Fruit fly (Drosophila melanogaster) whole organism, embryonic: Measurements from ENCODE around the gene Tsen34.

ENCODE experiments used
- CG15073 ChIP-seq: fragments of 200-800 bp; sonication (Bioruptor generic); optimal IDR thresholded peaks from 2 replicates; lab custom pipeline; 2016; ENCODE audit warnings: missing biosample characterization, missing genetic modification characterization
- CG31388 ChIP-seq: fragments of 200-800 bp; sonication (Bioruptor generic); optimal IDR thresholded peaks from 2 replicates; lab custom pipeline; 2016; ENCODE audit warnings: missing biosample characterization, missing genetic modification characterization
- CG4707 ChIP-seq: fragments of 200-800 bp; sonication (Bioruptor generic); optimal IDR thresholded peaks from 2 replicates; lab custom pipeline; 2018; ENCODE audit warnings: missing biosample characterization, mild to moderate bottlenecking, missing genetic modification characterization, moderate library complexity
- CG8765 ChIP-seq: fragments of 200-800 bp; sonication (Bioruptor generic); IDR thresholded peaks from 2 replicates; pipeline ENCODE4 v1.3.6; 2022; ENCODE audit warnings: missing biosample characterization, missing genetic modification characterization
- Dad ChIP-seq: fragments of 200-800 bp; sonication (Bioruptor generic); optimal IDR thresholded peaks from 3 replicates; lab custom pipeline; 2016; ENCODE audit warnings: missing biosample characterization, missing genetic modification characterization
- Mrtf ChIP-seq: fragments of 200-800 bp; sonication (Bioruptor generic); IDR thresholded peaks from 3 replicates; pipeline ENCODE4 v1.3.6; 2022; ENCODE audit warnings: missing biosample characterization, missing genetic modification characterization
- NFAT ChIP-seq: fragments of 200-800 bp; sonication (Bioruptor generic); IDR thresholded peaks from 2 replicates; pipeline ENCODE4 v1.3.6; 2022; ENCODE audit warnings: missing biosample characterization, missing genetic modification characterization
- ftz-f1 ChIP-seq: fragments of 200-800 bp; sonication (Bioruptor generic); optimal IDR thresholded peaks from 2 replicates; lab custom pipeline; 2016; ENCODE audit warnings: missing biosample characterization, missing genetic modification characterization
- scrt ChIP-seq: fragments of 200-800 bp; sonication (Bioruptor generic); optimal IDR thresholded peaks from 2 replicates; lab custom pipeline; 2018; ENCODE audit warnings: missing biosample characterization, mild to moderate bottlenecking, missing genetic modification characterization, moderate library complexity

dm6 chr3L:14759097-14759795 lies 2.4 kb downstream of the Tsen34 start:
- TF ChIP-seq ftz-f1 (GFP tag; lab: Kevin White, UChicago) (peak; percentile 92), NFAT (peak; percentile 99), CG8765 (GFP tag; lab: Robert Waterston, UW) (peak; percentile 99), CG31388 (peak; percentile 98), scrt (peak; percentile 99), Dad (peak; percentile 99), CG4707 (GFP tag; lab: Kevin White, UChicago) (peak; percentile 100), CG15073 (peak; percentile 91), Mrtf (peak; percentile 99)
